Worm (Caenorhabditis elegans): Measurements from ENCODE around the gene F41F3.9.
A peak's percentile ranks its signal among the peaks of the same experiment; 100 is the strongest.

DNA sequence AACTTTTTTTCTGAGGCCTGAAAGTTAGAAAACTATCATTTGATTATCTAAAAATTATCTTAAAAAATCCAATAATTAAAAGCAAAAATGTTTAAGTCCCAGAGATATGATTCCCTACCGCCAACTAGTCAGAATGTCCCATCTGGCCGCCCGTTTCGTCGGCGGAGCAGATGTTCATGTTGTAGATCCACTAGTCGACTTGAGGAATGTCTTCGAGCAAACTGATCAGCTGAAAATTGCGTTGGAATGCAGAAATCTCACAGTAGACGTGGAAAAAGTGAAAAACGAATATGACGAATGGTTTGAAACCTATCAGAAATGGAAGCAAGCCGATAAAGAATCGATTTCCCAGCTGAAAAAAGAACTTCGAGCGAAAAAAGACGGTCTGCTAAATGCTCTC, 34.0 kb downstream of the F41F3.9 start, which contains the start of gene K03B4.1:
- no peak for TF ChIP-seq unc-62 (GFP tag; optimal IDR thresholded peaks at IDR 0.05 in 1 of 2)
- TF ChIP-seq unc-62 (tag; optimal IDR thresholded peaks at IDR 0.05) = no peak
- no peak for TF ChIP-seq Y75B8A.6 (GFP tag; IDR thresholded peaks at IDR 0.05)
- no peak for TF ChIP-seq snpc-4 (tag; optimal IDR thresholded peaks at IDR 0.05)
- TF ChIP-seq saeg-2 (GFP tag; IDR thresholded peaks at IDR 0.05) = 0 out of 2 replicates have a peak, but pooled peaks have one; percentile 30
- TF ChIP-seq F37D6.2 (tag; optimal IDR thresholded peaks at IDR 0.05) = no peak
- TF ChIP-seq egl-27 (tag; optimal IDR thresholded peaks at IDR 0.05) = no peak
- TF ChIP-seq lsy-2 (tag; optimal IDR thresholded peaks at IDR 0.05) = peak in 1 of 2 experiments; percentile 14
- TF ChIP-seq nhr-237 (tag; optimal IDR thresholded peaks at IDR 0.05) = no peak
- no peak for TF ChIP-seq daf-12 (tag; optimal IDR thresholded peaks at IDR 0.05)
- TF ChIP-seq lin-39 (tag; optimal IDR thresholded peaks at IDR 0.05) = no peak
- no peak for TF ChIP-seq nhr-77 (tag; optimal IDR thresholded peaks at IDR 0.05)
